Worm (Caenorhabditis elegans) whole organism, late embryonic: Measurements from ENCODE around the gene cya-1.

Experiments used
- C08G9.2 ChIP-seq: sonication (generic microtip); optimal IDR thresholded peaks from 2 replicates; lab custom pipeline; 2016; ENCODE audit warnings: mild to moderate bottlenecking, missing genetic modification characterization, moderate library complexity, missing compliant biosample characterization
- C38D4.7 ChIP-seq: fragments of 200-800 bp; sonication (Bioruptor generic); optimal IDR thresholded peaks from 2 replicates; lab custom pipeline; 2018; ENCODE audit warnings: mild to moderate bottlenecking, missing genetic modification characterization, moderate library complexity, missing compliant biosample characterization
- K09A11.1 ChIP-seq: sonication (generic microtip); optimal IDR thresholded peaks from 2 replicates; lab custom pipeline; 2017; ENCODE audit warnings: antibody characterized with exemption, mild to moderate bottlenecking, missing genetic modification characterization, missing compliant biosample characterization; ENCODE audit not compliant: insufficient read depth
- T23F11.4 ChIP-seq: fragments of 200-800 bp; sonication (Bioruptor generic); optimal IDR thresholded peaks from 2 replicates; lab custom pipeline; 2018; ENCODE audit warnings: mild to moderate bottlenecking, missing genetic modification characterization, missing compliant biosample characterization
- Y22D7AL.16 ChIP-seq: sonication (generic microtip); optimal IDR thresholded peaks from 2 replicates; lab custom pipeline; 2016; ENCODE audit warnings: missing genetic modification characterization, missing compliant biosample characterization
- ama-1 ChIP-seq: fragments of 150-350 bp; optimal IDR thresholded peaks from 2 replicates; lab custom pipeline; 2014
- ceh-14 ChIP-seq: sonication (generic microtip); optimal IDR thresholded peaks from 2 replicates; lab custom pipeline; 2016; ENCODE audit warnings: missing genotype, missing genetic modification characterization, missing compliant biosample characterization
- ceh-18 ChIP-seq: sonication (generic microtip); optimal IDR thresholded peaks from 2 replicates; lab custom pipeline; 2016; ENCODE audit warnings: missing genetic modification characterization, missing compliant biosample characterization
- ceh-19 ChIP-seq: fragments of 200-800 bp; sonication (Bioruptor generic); optimal IDR thresholded peaks from 2 replicates; lab custom pipeline; 2018; ENCODE audit warnings: mild to moderate bottlenecking, missing genetic modification characterization, missing compliant biosample characterization
- ceh-2 ChIP-seq: sonication (generic microtip); optimal IDR thresholded peaks from 2 replicates; lab custom pipeline; 2016; ENCODE audit warnings: missing genotype, missing genetic modification characterization, missing compliant biosample characterization
- ceh-22 ChIP-seq: sonication (generic microtip); optimal IDR thresholded peaks from 2 replicates; lab custom pipeline; 2017; ENCODE audit warnings: missing biosample characterization, missing genetic modification characterization
- ceh-31 ChIP-seq: sonication (generic microtip); optimal IDR thresholded peaks from 2 replicates; lab custom pipeline; 2016; ENCODE audit warnings: missing genetic modification characterization, missing compliant biosample characterization
- ceh-34 ChIP-seq: sonication (generic microtip); optimal IDR thresholded peaks from 2 replicates; lab custom pipeline; 2016; ENCODE audit warnings: mild to moderate bottlenecking, missing genetic modification characterization, missing compliant biosample characterization
- ceh-45 ChIP-seq: fragments of 200-800 bp; sonication (Bioruptor generic); IDR thresholded peaks from 2 replicates; pipeline ENCODE4 v1.3.6; 2022; ENCODE audit warnings: missing genetic modification reagents, missing genetic modification characterization, missing compliant biosample characterization
- ceh-6 ChIP-seq: fragments of 200-800 bp; sonication (Bioruptor generic); optimal IDR thresholded peaks from 2 replicates; lab custom pipeline; 2018; ENCODE audit warnings: mild to moderate bottlenecking, missing genetic modification characterization, missing compliant biosample characterization
- ceh-9 ChIP-seq: sonication (generic microtip); optimal IDR thresholded peaks from 2 replicates; lab custom pipeline; 2016; ENCODE audit warnings: mild to moderate bottlenecking, missing genetic modification characterization, inconsistent platforms, missing compliant biosample characterization
- che-1 ChIP-seq: sonication (generic microtip); optimal IDR thresholded peaks from 2 replicates; lab custom pipeline; 2016; ENCODE audit warnings: mild to moderate bottlenecking, missing genetic modification characterization, missing compliant biosample characterization
- dmd-4 ChIP-seq: sonication (generic microtip); optimal IDR thresholded peaks from 2 replicates; lab custom pipeline; 2016; ENCODE audit warnings: borderline replicate concordance, missing genetic modification characterization, missing compliant biosample characterization
- dve-1 ChIP-seq: sonication (generic microtip); optimal IDR thresholded peaks from 2 replicates; lab custom pipeline; 2017; ENCODE audit warnings: antibody characterized with exemption, mild to moderate bottlenecking, missing genetic modification characterization, missing compliant biosample characterization
- elt-4 ChIP-seq: sonication (generic microtip); optimal IDR thresholded peaks from 2 replicates; lab custom pipeline; 2016; ENCODE audit warnings: missing genetic modification characterization, missing compliant biosample characterization
- eyg-1 ChIP-seq: sonication (generic microtip); optimal IDR thresholded peaks from 2 replicates; lab custom pipeline; 2016; ENCODE audit warnings: missing genotype, missing genetic modification characterization, missing compliant biosample characterization
- fax-1 ChIP-seq: sonication (generic microtip); optimal IDR thresholded peaks from 2 replicates; lab custom pipeline; 2016; ENCODE audit warnings: missing genotype, missing genetic modification characterization, missing compliant biosample characterization
- gmeb-2 ChIP-seq: sonication (generic microtip); optimal IDR thresholded peaks from 2 replicates; lab custom pipeline; 2016; ENCODE audit warnings: missing genetic modification characterization, inconsistent platforms, missing compliant biosample characterization
- hlh-15 ChIP-seq: sonication (generic microtip); optimal IDR thresholded peaks from 2 replicates; lab custom pipeline; 2016; ENCODE audit warnings: missing genetic modification characterization, missing compliant biosample characterization
- hlh-30 ChIP-seq: sonication (generic microtip); optimal IDR thresholded peaks from 2 replicates; lab custom pipeline; 2017; ENCODE audit warnings: antibody characterized with exemption, missing genetic modification characterization, missing compliant biosample characterization; ENCODE audit not compliant: insufficient read depth
- hlh-8 ChIP-seq: sonication (generic microtip); optimal IDR thresholded peaks from 2 replicates; lab custom pipeline; 2016; ENCODE audit warnings: missing genotype, missing genetic modification characterization, missing compliant biosample characterization
- lim-6 ChIP-seq: sonication (generic microtip); optimal IDR thresholded peaks from 2 replicates; lab custom pipeline; 2016; ENCODE audit warnings: missing genetic modification characterization, missing compliant biosample characterization
- madf-2 ChIP-seq: sonication (generic microtip); optimal IDR thresholded peaks from 2 replicates; lab custom pipeline; 2017; ENCODE audit warnings: missing genetic modification characterization, missing compliant biosample characterization
- mec-3 ChIP-seq: sonication (generic microtip); optimal IDR thresholded peaks from 2 replicates; lab custom pipeline; 2016; ENCODE audit warnings: borderline replicate concordance, missing genetic modification characterization, missing compliant biosample characterization
- nfya-1 ChIP-seq: sonication (generic microtip); optimal IDR thresholded peaks from 2 replicates; lab custom pipeline; 2017; ENCODE audit warnings: missing genetic modification characterization, mild to moderate bottlenecking, missing compliant biosample characterization, antibody characterized with exemption, moderate library complexity
- nhr-232 ChIP-seq: sonication (generic microtip); optimal IDR thresholded peaks from 2 replicates; lab custom pipeline; 2016; ENCODE audit warnings: missing genetic modification characterization, missing compliant biosample characterization
- npax-4 ChIP-seq: sonication (generic microtip); optimal IDR thresholded peaks from 2 replicates; lab custom pipeline; 2016; ENCODE audit warnings: missing genetic modification characterization, missing compliant biosample characterization
- odd-2 ChIP-seq: sonication (generic microtip); optimal IDR thresholded peaks from 2 replicates; lab custom pipeline; 2017; ENCODE audit warnings: antibody characterized with exemption, mild to moderate bottlenecking, missing genetic modification characterization, missing compliant biosample characterization
- pag-3 ChIP-seq: sonication (generic microtip); optimal IDR thresholded peaks from 2 replicates; lab custom pipeline; 2016; ENCODE audit warnings: missing compliant biosample characterization, missing genetic modification characterization, borderline replicate concordance
- pax-1 ChIP-seq: fragments of 150-350 bp; optimal IDR thresholded peaks from 2 replicates; lab custom pipeline; 2014; ENCODE audit warnings: missing biosample characterization, missing genetic modification characterization
- pha-2 ChIP-seq: sonication (generic microtip); optimal IDR thresholded peaks from 2 replicates; lab custom pipeline; 2017; ENCODE audit warnings: mild to moderate bottlenecking, missing genetic modification characterization, missing compliant biosample characterization
- pha-4 ChIP-seq: fragments of 150-350 bp; optimal IDR thresholded peaks from 2 replicates; lab custom pipeline; 2018; ENCODE audit warnings: missing biosample characterization, missing genetic modification reagents, missing genetic modification characterization
- pqm-1 ChIP-seq: sonication (generic microtip); optimal IDR thresholded peaks from 2 replicates; lab custom pipeline; 2016; ENCODE audit warnings: missing genetic modification characterization, missing compliant biosample characterization
- pros-1 ChIP-seq: fragments of 150-350 bp; optimal IDR thresholded peaks from 2 replicates; lab custom pipeline; 2014; ENCODE audit warnings: missing biosample characterization, missing genetic modification reagents, missing genetic modification characterization
- ref-2 ChIP-seq: sonication (generic microtip); optimal IDR thresholded peaks from 2 replicates; lab custom pipeline; 2016; ENCODE audit warnings: missing genetic modification characterization, missing compliant biosample characterization
- rnt-1 ChIP-seq: sonication (generic microtip); optimal IDR thresholded peaks from 2 replicates; lab custom pipeline; 2016; ENCODE audit warnings: missing genetic modification characterization, missing compliant biosample characterization
- sdc-2 ChIP-seq: sonication (generic microtip); optimal IDR thresholded peaks from 2 replicates; lab custom pipeline; 2016; ENCODE audit warnings: missing genotype, missing genetic modification characterization, missing compliant biosample characterization
- sox-2 ChIP-seq: fragments of 200-800 bp; sonication (Bioruptor generic); IDR thresholded peaks from 2 replicates; pipeline ENCODE4 v1.3.6; 2022; ENCODE audit warnings: missing genetic modification reagents, missing genetic modification characterization, missing compliant biosample characterization
- sox-4 ChIP-seq: sonication (generic microtip); optimal IDR thresholded peaks from 2 replicates; lab custom pipeline; 2017; ENCODE audit warnings: mild to moderate bottlenecking, missing genetic modification characterization, inconsistent platforms, missing compliant biosample characterization
- tbx-2 ChIP-seq: sonication (generic microtip); optimal IDR thresholded peaks from 2 replicates; lab custom pipeline; 2016; ENCODE audit warnings: missing genetic modification characterization, missing compliant biosample characterization
- tbx-7 ChIP-seq: sonication (generic microtip); optimal IDR thresholded peaks from 2 replicates; lab custom pipeline; 2016; ENCODE audit warnings: missing genotype, missing genetic modification characterization, missing compliant biosample characterization
- unc-42 ChIP-seq: sonication (generic microtip); optimal IDR thresholded peaks from 2 replicates; lab custom pipeline; 2016; ENCODE audit warnings: missing genotype, missing genetic modification characterization, missing compliant biosample characterization
- unc-86 ChIP-seq: sonication (generic microtip); optimal IDR thresholded peaks from 2 replicates; lab custom pipeline; 2016; ENCODE audit warnings: missing genetic modification characterization, missing compliant biosample characterization

Gene cya-1

ce11 chrIII:9114649-9115048, 5.6 kb upstream of the cya-1 start, which contains the start of gene ZK512.1:
TSS of gene ZK512.1 (plus strand) at chrIII:9114949.
- TF ChIP-seq ceh-19 (no peak), unc-42 (tag; lab: Kevin White, UChicago) (no peak), K09A11.1 (tag; lab: Kevin White, UChicago) (no peak), pqm-1 (tag; lab: Kevin White, UChicago) (no peak), elt-4 (no peak), hlh-30 (tag; lab: Kevin White, UChicago) (no peak), rnt-1 (tag; lab: Kevin White, UChicago) (no peak), madf-2 (tag; lab: Kevin White, UChicago) (no peak), pax-1 (tag; lab: Kevin White, UChicago) (no peak), ceh-34 (tag; lab: Kevin White, UChicago) (peak; percentile 3), sdc-2 (tag; lab: Kevin White, UChicago) (peak; percentile 0), tbx-2 (tag; lab: Kevin White, UChicago) (peak; percentile 37), ceh-18 (tag; lab: Kevin White, UChicago) (no peak), mec-3 (no peak), pag-3 (tag; lab: Kevin White, UChicago) (no peak), sox-4 (tag; lab: Kevin White, UChicago) (no peak), ama-1 (no peak), fax-1 (no peak), ceh-6 (GFP tag; lab: Kevin White, UChicago) (no peak), ceh-2 (tag; lab: Kevin White, UChicago) (peak; percentile 38), ceh-45 (GFP tag; lab: Robert Waterston, UW) (no peak), dve-1 (tag; lab: Kevin White, UChicago) (no peak), sox-2 (GFP tag; lab: Robert Waterston, UW) (no peak), unc-86 (no peak), C38D4.7 (GFP tag; lab: Kevin White, UChicago) (no peak)

- TF ChIP-seq ceh-14 (no peak), odd-2 (tag; lab: Kevin White, UChicago) (no peak), pha-2 (tag; lab: Kevin White, UChicago) (no peak), pax-1 (tag; lab: Kevin White, UChicago) (no peak), che-1 (tag; lab: Kevin White, UChicago) (no peak), nhr-232 (no peak), ceh-9 (tag; lab: Kevin White, UChicago) (no peak), ceh-22 (tag; lab: Kevin White, UChicago) (no peak), tbx-7 (tag; lab: Kevin White, UChicago) (no peak), hlh-15 (tag; lab: Kevin White, UChicago) (no peak), madf-2 (tag; lab: Kevin White, UChicago) (no peak), sdc-2 (tag; lab: Kevin White, UChicago) (no peak), ceh-45 (GFP tag; lab: Robert Waterston, UW) (no peak)
These were observed 5.0 kb upstream of the cya-1 start for ce11 chrIII:9114076-9114475.

ce11 chrIII:9112479-9112878, 3.4 kb upstream of the cya-1 start:
- TF ChIP-seq unc-42 (tag; lab: Kevin White, UChicago) = peak; percentile 23
- TF ChIP-seq madf-2 (tag; lab: Kevin White, UChicago) = peak; percentile 5
- peak; percentile 62 for TF ChIP-seq ceh-31 (tag; lab: Kevin White, UChicago)
- no peak for TF ChIP-seq unc-86
- no peak for TF ChIP-seq T23F11.4 (GFP tag; lab: Kevin White, UChicago)
- no peak for TF ChIP-seq sox-4 (tag; lab: Kevin White, UChicago)
- peak; percentile 49 for TF ChIP-seq ceh-34 (tag; lab: Kevin White, UChicago)
- peak; percentile 20 for TF ChIP-seq C08G9.2 (tag; lab: Kevin White, UChicago)
- TF ChIP-seq lim-6 = no peak
- TF ChIP-seq nfya-1 (tag; lab: Kevin White, UChicago) = peak; percentile 10
- TF ChIP-seq sdc-2 (tag; lab: Kevin White, UChicago) = peak; percentile 55
- TF ChIP-seq eyg-1 (tag; lab: Kevin White, UChicago) = no peak
- no peak for TF ChIP-seq pros-1
- no peak for TF ChIP-seq fax-1
- TF ChIP-seq hlh-8 (tag; lab: Kevin White, UChicago) = no peak
- no peak for TF ChIP-seq tbx-7 (tag; lab: Kevin White, UChicago)
- no peak for TF ChIP-seq dmd-4 (tag; lab: Kevin White, UChicago)
- no peak for TF ChIP-seq pha-4 (tag; lab: Kevin White, UChicago)
- peak; percentile 33 for TF ChIP-seq ceh-14
- no peak for TF ChIP-seq ceh-19
- no peak for TF ChIP-seq gmeb-2 (tag; lab: Kevin White, UChicago)
- no peak for TF ChIP-seq npax-4
- peak; percentile 63 for TF ChIP-seq ref-2
- 0 out of 2 replicates have a peak, but pooled peaks have one; percentile 1 for TF ChIP-seq sox-2 (GFP tag; lab: Robert Waterston, UW)
- TF ChIP-seq Y22D7AL.16 (tag; lab: Kevin White, UChicago) = no peak
- no peak for TF ChIP-seq ceh-2 (tag; lab: Kevin White, UChicago)
